Fruit fly (Drosophila melanogaster): ENCODE measurements around the gene spo.

spo gene

dm6 chr3L:5609493-5609892 lies 17.1 kb upstream of the spo start:
- TF ChIP-seq Sin3A (optimal IDR thresholded peaks at IDR 0.05) (no peak), h (optimal IDR thresholded peaks at IDR 0.05) (no peak), insv (optimal IDR thresholded peaks at IDR 0.05) (no peak), ttk (optimal IDR thresholded peaks at IDR 0.05) (no peak), psq (optimal IDR thresholded peaks at IDR 0.05) (no peak), Myc (optimal IDR thresholded peaks at IDR 0.05) (no peak)

- TF ChIP-seq insv (optimal IDR thresholded peaks at IDR 0.05) (no peak), ttk (optimal IDR thresholded peaks at IDR 0.05) (no peak)
These were observed 16.5 kb upstream of the spo start for dm6 chr3L:5608786-5609370.

- no peak for TF ChIP-seq ttk (optimal IDR thresholded peaks at IDR 0.05)
- no peak for TF ChIP-seq Myc (optimal IDR thresholded peaks at IDR 0.05)
- no peak for TF ChIP-seq psq (optimal IDR thresholded peaks at IDR 0.05)
- TF ChIP-seq h (optimal IDR thresholded peaks at IDR 0.05) = no peak
- TF ChIP-seq insv (optimal IDR thresholded peaks at IDR 0.05) = no peak
- TF ChIP-seq Sin3A (optimal IDR thresholded peaks at IDR 0.05) = no peak
These were observed 15.8 kb upstream of the spo start, which contains the start of gene Eaf6 for dm6 chr3L:5608128-5608527. Eaf6 (minus strand) TSS chr3L:5608300.

- TF ChIP-seq h (optimal IDR thresholded peaks at IDR 0.05) (no peak), Myc (optimal IDR thresholded peaks at IDR 0.05) (no peak), psq (optimal IDR thresholded peaks at IDR 0.05) (no peak), insv (optimal IDR thresholded peaks at IDR 0.05) (no peak), Sin3A (optimal IDR thresholded peaks at IDR 0.05) (no peak), ttk (optimal IDR thresholded peaks at IDR 0.05) (no peak)
These were observed 12.1 kb upstream of the spo start, which contains the start of gene mthl2 for dm6 chr3L:5604490-5604889. mthl2 (plus strand) TSS chr3L:5604790.

dm6 chr3L:5603860-5604415 lies 11.6 kb upstream of the spo start, which contains the start of gene TM9SF3:
TM9SF3 (minus strand) TSS chr3L:5603979.
- no peak for TF ChIP-seq psq (optimal IDR thresholded peaks at IDR 0.05)
- no peak for TF ChIP-seq Myc (optimal IDR thresholded peaks at IDR 0.05)
- no peak for TF ChIP-seq insv (optimal IDR thresholded peaks at IDR 0.05)
- no peak for TF ChIP-seq ttk (optimal IDR thresholded peaks at IDR 0.05)
- no peak for TF ChIP-seq Sin3A (optimal IDR thresholded peaks at IDR 0.05)
- no peak for TF ChIP-seq h (optimal IDR thresholded peaks at IDR 0.05)

dm6 chr3L:5599592-5599991 lies 7.2 kb upstream of the spo start, which contains the start of gene CG10591:
CG10591 (minus strand) TSS chr3L:5599692.
- TF ChIP-seq psq (optimal IDR thresholded peaks at IDR 0.05) (no peak), h (optimal IDR thresholded peaks at IDR 0.05) (no peak), ttk (optimal IDR thresholded peaks at IDR 0.05) (no peak), Myc (optimal IDR thresholded peaks at IDR 0.05) (no peak), insv (optimal IDR thresholded peaks at IDR 0.05) (no peak), Sin3A (optimal IDR thresholded peaks at IDR 0.05) (no peak)

dm6 chr3L:5594853-5595593 lies 2.7 kb upstream of the spo start, which contains the start of the genes Alp10 and Alp9:
Alp10 (minus strand) TSS chr3L:5595272.
Alp9 (plus strand) TSS chr3L:5595542.
- no peak for TF ChIP-seq Myc (optimal IDR thresholded peaks at IDR 0.05)

dm6 chr3L:5594163-5594715 lies 1.9 kb upstream of the spo start:
- TF ChIP-seq psq (optimal IDR thresholded peaks at IDR 0.05) (no peak), Sin3A (optimal IDR thresholded peaks at IDR 0.05) (no peak), h (optimal IDR thresholded peaks at IDR 0.05) (no peak), insv (optimal IDR thresholded peaks at IDR 0.05) (no peak), Myc (optimal IDR thresholded peaks at IDR 0.05) (no peak), ttk (optimal IDR thresholded peaks at IDR 0.05) (no peak)

- no peak for TF ChIP-seq insv (optimal IDR thresholded peaks at IDR 0.05)
- no peak for TF ChIP-seq Myc (optimal IDR thresholded peaks at IDR 0.05)
- no peak for TF ChIP-seq h (optimal IDR thresholded peaks at IDR 0.05)
- TF ChIP-seq Sin3A (optimal IDR thresholded peaks at IDR 0.05) = no peak
- TF ChIP-seq psq (optimal IDR thresholded peaks at IDR 0.05) = no peak
- TF ChIP-seq ttk (optimal IDR thresholded peaks at IDR 0.05) = no peak
These were observed 9.1 kb downstream of the spo start for dm6 chr3L:5583295-5583707.

- TF ChIP-seq Myc (optimal IDR thresholded peaks at IDR 0.05) = no peak
- TF ChIP-seq Sin3A (optimal IDR thresholded peaks at IDR 0.05) = no peak
- no peak for TF ChIP-seq insv (optimal IDR thresholded peaks at IDR 0.05)
- TF ChIP-seq psq (optimal IDR thresholded peaks at IDR 0.05) = no peak
- no peak for TF ChIP-seq ttk (optimal IDR thresholded peaks at IDR 0.05)
- TF ChIP-seq h (optimal IDR thresholded peaks at IDR 0.05) = no peak
These were observed 10.8 kb downstream of the spo start for dm6 chr3L:5581542-5581941.

- TF ChIP-seq h (optimal IDR thresholded peaks at IDR 0.05) (no peak), Myc (optimal IDR thresholded peaks at IDR 0.05) (no peak), ttk (optimal IDR thresholded peaks at IDR 0.05) (no peak), psq (optimal IDR thresholded peaks at IDR 0.05) (no peak), Sin3A (optimal IDR thresholded peaks at IDR 0.05) (no peak), insv (optimal IDR thresholded peaks at IDR 0.05) (no peak)
These were observed 11.8 kb downstream of the spo start for dm6 chr3L:5580490-5581116.

- no peak for TF ChIP-seq ttk (optimal IDR thresholded peaks at IDR 0.05)
- TF ChIP-seq Sin3A (optimal IDR thresholded peaks at IDR 0.05) = no peak
- TF ChIP-seq h (optimal IDR thresholded peaks at IDR 0.05) = no peak
- TF ChIP-seq Myc (optimal IDR thresholded peaks at IDR 0.05) = no peak
- no peak for TF ChIP-seq insv (optimal IDR thresholded peaks at IDR 0.05)
- TF ChIP-seq psq (optimal IDR thresholded peaks at IDR 0.05) = no peak
These were observed 12.6 kb downstream of the spo start for dm6 chr3L:5579762-5580161.
